Worm (Caenorhabditis elegans): ENCODE measurements around the gene F44D12.8.

ce11 chrIV:10062728-10063127 lies 39.6 kb downstream of the F44D12.8 start, which contains the start of gene ipla-7:
- TF ChIP-seq cog-1 (tag; optimal IDR thresholded peaks at IDR 0.05): no peak
- TF ChIP-seq ztf-23 (GFP tag; IDR thresholded peaks at IDR 0.05): no peak
- TF ChIP-seq tab-1 (GFP tag; IDR thresholded peaks at IDR 0.05): no peak
- TF ChIP-seq T22C8.4 (GFP tag; IDR thresholded peaks at IDR 0.05): no peak
- TF ChIP-seq klf-2 (GFP tag; conservative IDR thresholded peaks at IDR 0.05): no peak
